Worm (Caenorhabditis elegans) whole organism, midembryonic: ENCODE measurements around the gene srh-277.

Experiments used
- flt-1 ChIP-seq: fragments of 200-800 bp; sonication (Bioruptor generic); IDR thresholded peaks from 2 replicates; pipeline ENCODE4 v1.3.6; 2022; ENCODE audit warnings: missing genetic modification characterization, missing compliant biosample characterization
- klf-2 ChIP-seq: fragments of 200-800 bp; sonication (Bioruptor generic); conservative IDR thresholded peaks from 2 replicates; pipeline ENCODE4 v1.3.6; 2022; ENCODE audit warnings: missing genetic modification reagents, missing genetic modification characterization, missing compliant biosample characterization
- med-1 ChIP-seq: sonication (generic microtip); optimal IDR thresholded peaks from 2 replicates; lab custom pipeline; 2017; ENCODE audit warnings: missing genetic modification characterization, mild to moderate bottlenecking, missing compliant biosample characterization, antibody characterized with exemption, missing genetic modification reagents; ENCODE audit not compliant: insufficient read depth
- ref-1 ChIP-seq: fragments of 200-800 bp; sonication (Bioruptor generic); conservative IDR thresholded peaks from 2 replicates; pipeline ENCODE4 v1.3.6; 2022; ENCODE audit warnings: missing genetic modification reagents, missing genetic modification characterization, missing compliant biosample characterization
- ztf-23 ChIP-seq: fragments of 200-800 bp; sonication (Bioruptor generic); IDR thresholded peaks from 2 replicates; pipeline ENCODE4 v1.3.6; 2022; ENCODE audit warnings: missing genetic modification reagents, missing genetic modification characterization, missing compliant biosample characterization
- ztf-29 ChIP-seq: fragments of 200-800 bp; sonication (Bioruptor generic); IDR thresholded peaks from 2 replicates; pipeline ENCODE4 v1.3.6; 2022; ENCODE audit warnings: missing genetic modification reagents, missing genetic modification characterization, missing compliant biosample characterization

DNA sequence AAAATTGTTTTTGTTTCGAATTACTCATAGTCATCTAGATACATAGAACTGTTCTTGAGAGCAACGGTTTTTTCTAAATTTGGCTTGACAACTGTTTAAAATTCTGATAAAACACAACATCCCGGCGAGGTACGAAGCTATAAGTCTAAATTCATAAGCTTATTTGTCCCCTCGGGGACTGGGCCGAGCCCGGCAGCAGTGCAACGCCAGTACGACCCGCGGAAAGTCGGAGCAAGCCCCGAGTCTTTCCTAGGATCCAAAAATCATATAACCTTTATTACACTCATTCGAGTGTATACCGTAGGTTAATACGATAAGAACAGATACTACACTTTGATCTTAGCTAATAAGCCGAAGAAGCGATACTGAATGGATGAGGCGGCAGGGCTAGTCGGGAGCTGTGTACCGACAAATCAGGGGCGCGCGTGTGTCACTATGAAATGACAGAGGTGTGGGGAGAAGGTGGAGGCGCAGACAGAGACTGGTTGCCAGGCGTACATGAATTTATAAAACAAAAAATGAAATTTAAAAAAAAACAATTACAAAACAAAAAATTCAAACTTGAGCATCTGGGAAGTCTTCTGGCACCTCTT, 42.6 kb downstream of the srh-277 start:
- TF ChIP-seq klf-2 (GFP tag; lab: Robert Waterston, UW) (no peak), flt-1 (GFP tag; lab: Robert Waterston, UW) (no peak), ztf-29 (GFP tag; lab: Robert Waterston, UW) (no peak), med-1 (GFP tag; lab: Kevin White, UChicago) (no peak), ztf-23 (GFP tag; lab: Robert Waterston, UW) (no peak), ref-1 (no peak)
